Worm (Caenorhabditis elegans): ENCODE measurements around the gene C29F7.1.
"Not testable (repeated sequence)": the region's sequence is repeated elsewhere in the genome, so short reads cannot be mapped to it uniquely, and the experiment has no call there.

C29F7.1 gene

ce11 chrX:13448665-13449099 lies 38.9 kb downstream of the C29F7.1 start (continued):
- TF ChIP-seq php-3 (GFP tag; IDR thresholded peaks at IDR 0.05) (peak; percentile 71), ctbp-1 (GFP tag; IDR thresholded peaks at IDR 0.05) (peak; percentile 88; the same call in 1 of the 2 replicates), pha-4 (GFP tag; IDR thresholded peaks at IDR 0.05) (peak; percentile 83; the same call in 1 of the 2 replicates), nhr-77 (tag; optimal IDR thresholded peaks at IDR 0.05) (peak; percentile 58), nhr-111 (GFP tag; optimal IDR thresholded peaks at IDR 0.05) (peak; percentile 57), duxl-1 (tag; optimal IDR thresholded peaks at IDR 0.05; ENCODE audit: poor library complexity) (peak; percentile 78), madf-9 (GFP tag; conservative IDR thresholded peaks at IDR 0.05) (peak; percentile 61), nhr-11 (tag; optimal IDR thresholded peaks at IDR 0.05) (peak; percentile 38), lin-1 (GFP tag; IDR thresholded peaks at IDR 0.05) (peak; percentile 48; the same call in 1 of the 2 replicates), mxl-3 (GFP tag; optimal IDR thresholded peaks at IDR 0.05) (peak; percentile 75), rbr-2 (tag; optimal IDR thresholded peaks at IDR 0.05) (peak; percentile 79), zfp-2 (tag; optimal IDR thresholded peaks at IDR 0.05) (peak; percentile 51), saeg-2 (GFP tag; IDR thresholded peaks at IDR 0.05) (peak; percentile 83), ceh-20 (GFP tag; IDR thresholded peaks at IDR 0.05) (peak; percentile 83; the same call in 1 of the 2 replicates), dpl-1 (GFP tag; optimal IDR thresholded peaks at IDR 0.05) (peak; percentile 29), dve-1 (tag; optimal IDR thresholded peaks at IDR 0.05; ENCODE audit: insufficient read depth) (peak; percentile 68), nhr-28 (tag; optimal IDR thresholded peaks at IDR 0.05) (peak; percentile 17), mxl-2 (GFP tag; conservative IDR thresholded peaks at IDR 0.05) (peak; percentile 43; the same call in 1 of the 2 replicates), madf-5 (GFP tag; IDR thresholded peaks at IDR 0.05) (peak in 1 of 2 experiments; percentile 88; a peak in 2 of 4 replicates), Y105C5A.15 (GFP tag; IDR thresholded peaks at IDR 0.05) (0 out of 2 replicates have a peak, but pooled peaks have one; percentile 71), ZK337.2 (GFP tag; IDR thresholded peaks at IDR 0.05) (peak; percentile 77; the same call in 1 of the 2 replicates), nhr-48 (tag; optimal IDR thresholded peaks at IDR 0.05) (peak; percentile 82), unc-130 (GFP tag; optimal IDR thresholded peaks at IDR 0.05) (peak; percentile 54), vab-7 (GFP tag; IDR thresholded peaks at IDR 0.05) (peak; percentile 77; the same call in 1 of the 2 replicates), ztf-7 (tag; optimal IDR thresholded peaks at IDR 0.05) (peak; percentile 43), tra-1 (GFP tag; IDR thresholded peaks at IDR 0.05) (peak; percentile 90), spr-3 (GFP tag; optimal IDR thresholded peaks at IDR 0.05) (peak; percentile 82), Y48G9A.11 (GFP tag; IDR thresholded peaks at IDR 0.05) (peak; percentile 82; the same call in 1 of the 2 replicates), mep-1 (tag; optimal IDR thresholded peaks at IDR 0.05) (peak; percentile 84), mdl-1 (tag; optimal IDR thresholded peaks at IDR 0.05) (peak in 1 of 2 experiments; percentile 70)
- TF ChIP-seq pha-4 (tag; optimal IDR thresholded peaks at IDR 0.05): not testable (repeated sequence)

- TF ChIP-seq ceh-28 (tag; optimal IDR thresholded peaks at IDR 0.05) (no peak), unc-62 (GFP tag; optimal IDR thresholded peaks at IDR 0.05 in 1 of 2) (peak in 1 of 2 experiments; percentile 50), unc-62 (tag; optimal IDR thresholded peaks at IDR 0.05) (no peak)
Observed at ce11 chrX:13451578-13451977, 41.8 kb downstream of the C29F7.1 start, which contains the start of gene F02D10.6. TSS of gene F02D10.6 (minus strand) at chrX:13451678.

- TF ChIP-seq zfp-2 (tag; optimal IDR thresholded peaks at IDR 0.05): no peak
- TF ChIP-seq aha-1 (tag): peak; percentile 2
Observed at ce11 chrX:13456442-13456841, 46.7 kb downstream of the C29F7.1 start, which contains the start of gene flr-1. TSS of gene flr-1 (minus strand) at chrX:13456542.

DNA sequence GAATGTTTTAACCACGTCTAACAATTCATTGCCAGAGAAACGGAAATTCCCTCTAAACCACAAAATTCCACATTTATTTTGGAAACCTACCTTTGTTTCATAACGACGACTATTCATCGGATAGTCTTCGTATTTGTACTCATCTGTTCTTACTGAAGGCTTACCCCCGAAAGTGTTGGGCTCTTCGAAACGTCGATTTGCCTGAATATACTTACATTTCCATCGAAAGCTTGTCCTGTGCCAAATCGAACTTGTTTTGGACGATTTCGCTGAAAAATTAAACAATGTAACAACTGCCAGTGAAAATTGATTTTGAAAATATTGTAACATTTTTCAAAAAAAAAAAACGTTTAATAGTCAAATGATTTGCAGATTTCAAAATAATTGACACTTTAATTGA lies 52.8 kb downstream of the C29F7.1 start, which contains the start of gene F02D10.3:
F02D10.3 (minus strand) TSS at position 101 of the 400 bp plus-strand sequence.
- no peak for TF ChIP-seq snpc-1.2 (GFP tag; IDR thresholded peaks at IDR 0.05)
- TF ChIP-seq nhr-76 (tag; optimal IDR thresholded peaks at IDR 0.05): no peak
- TF ChIP-seq lin-29 (GFP tag; IDR thresholded peaks at IDR 0.05): no peak
- no peak for TF ChIP-seq F10B5.3 (tag; optimal IDR thresholded peaks at IDR 0.05)
- no peak for TF ChIP-seq spr-3 (GFP tag; optimal IDR thresholded peaks at IDR 0.05)
- no peak for TF ChIP-seq Y75B8A.6 (GFP tag; IDR thresholded peaks at IDR 0.05)
- no peak for TF ChIP-seq lsy-2 (tag; optimal IDR thresholded peaks at IDR 0.05)
- TF ChIP-seq Y48G9A.11 (GFP tag; IDR thresholded peaks at IDR 0.05): no peak
- no peak for TF ChIP-seq fos-1 (tag; optimal IDR thresholded peaks at IDR 0.05)
